Worm (Caenorhabditis elegans): ENCODE results near the gene C36B7.4.

DNA sequence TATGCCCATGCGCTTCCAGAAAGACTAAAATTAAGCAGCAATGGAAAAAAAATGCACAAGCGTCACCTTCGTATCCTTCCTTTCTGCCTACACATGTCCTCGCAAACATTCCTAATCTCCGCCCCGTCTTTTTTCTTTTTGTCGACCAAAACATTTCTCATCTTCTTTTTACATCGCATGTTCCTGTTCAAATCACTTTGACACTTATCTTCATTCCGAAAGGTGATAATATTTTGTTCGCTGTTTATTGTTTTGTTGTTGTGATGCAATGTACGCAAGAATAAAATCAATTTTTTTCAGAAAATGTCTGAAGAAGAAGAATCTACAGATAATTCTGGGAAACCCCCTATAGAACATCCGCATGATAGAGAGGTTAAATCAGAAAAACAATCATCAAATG lies 40.5 kb upstream of the C36B7.4 start, which contains the start of gene ist-1:
- TF ChIP-seq flt-1 (GFP tag; IDR thresholded peaks at IDR 0.05) (no peak), ztf-29 (GFP tag; IDR thresholded peaks at IDR 0.05) (no peak), ztf-23 (GFP tag; IDR thresholded peaks at IDR 0.05) (no peak), med-1 (GFP tag; optimal IDR thresholded peaks at IDR 0.05; ENCODE audit: insufficient read depth) (no peak), ref-1 (GFP tag; conservative IDR thresholded peaks at IDR 0.05) (no peak), klf-2 (GFP tag; conservative IDR thresholded peaks at IDR 0.05) (no peak)

Data from whole organism, midembryonic.